Worm (Caenorhabditis elegans) whole organism, L2 larva: ENCODE data around the gene R10E12.2.

ENCODE experiments used
- aly-2 ChIP-seq: fragments of 150-350 bp; optimal IDR thresholded peaks from 2 replicates; lab custom pipeline; 2014; ENCODE audit warnings: missing biosample characterization, missing genetic modification characterization
- ama-1 ChIP-seq: fragments of 150-350 bp; optimal IDR thresholded peaks from 2 replicates; lab custom pipeline; 2018; ENCODE audit warnings: inconsistent platforms
- ceh-16 ChIP-seq: fragments of 150-350 bp; optimal IDR thresholded peaks from 2 replicates; lab custom pipeline; 2014; ENCODE audit warnings: missing biosample characterization, missing genetic modification characterization
- egl-27 ChIP-seq: sonication (generic microtip); optimal IDR thresholded peaks from 3 replicates; lab custom pipeline; 2017; ENCODE audit warnings: missing biosample characterization, missing genetic modification reagents, missing genetic modification characterization
- gmeb-1 ChIP-seq: fragments of 150-350 bp; optimal IDR thresholded peaks from 2 replicates; lab custom pipeline; 2014; ENCODE audit warnings: missing biosample characterization, missing genetic modification characterization
- lin-13 ChIP-seq: fragments of 150-350 bp; optimal IDR thresholded peaks from 2 replicates; lab custom pipeline; 2014; ENCODE audit warnings: missing biosample characterization, missing genetic modification reagents, missing genetic modification characterization
- lsy-2 ChIP-seq, 2 experiments: fragments of 150-350 bp in 1 of 2; sonication (generic microtip) in 1 of 2; optimal IDR thresholded peaks; 2 replicates each; lab custom pipeline; 2014 to 2017; ENCODE audit warnings: missing biosample characterization in 2 of 2, missing genetic modification characterization in 2 of 2
- nhr-11 ChIP-seq: fragments of 150-350 bp; optimal IDR thresholded peaks from 2 replicates; lab custom pipeline; 2014; ENCODE audit warnings: missing biosample characterization, missing genetic modification characterization
- nhr-23 ChIP-seq: fragments of 150-350 bp; optimal IDR thresholded peaks from 2 replicates; lab custom pipeline; 2014; ENCODE audit warnings: missing biosample characterization, missing genetic modification reagents, missing genetic modification characterization
- nhr-25 ChIP-seq: fragments of 150-350 bp; sonication (generic microtip); optimal IDR thresholded peaks from 3 replicates; lab custom pipeline; 2014; ENCODE audit warnings: missing biosample characterization, missing genetic modification characterization
- nhr-6 ChIP-seq: fragments of 150-350 bp; optimal IDR thresholded peaks from 2 replicates; lab custom pipeline; 2014; ENCODE audit warnings: missing biosample characterization, missing genetic modification characterization
- nhr-77 ChIP-seq: fragments of 150-350 bp; optimal IDR thresholded peaks from 2 replicates; lab custom pipeline; 2014; ENCODE audit warnings: missing biosample characterization, missing genetic modification characterization
- ztf-11 ChIP-seq: sonication (generic microtip); optimal IDR thresholded peaks from 2 replicates; lab custom pipeline; 2017; ENCODE audit warnings: missing biosample characterization, missing genetic modification characterization

DNA sequence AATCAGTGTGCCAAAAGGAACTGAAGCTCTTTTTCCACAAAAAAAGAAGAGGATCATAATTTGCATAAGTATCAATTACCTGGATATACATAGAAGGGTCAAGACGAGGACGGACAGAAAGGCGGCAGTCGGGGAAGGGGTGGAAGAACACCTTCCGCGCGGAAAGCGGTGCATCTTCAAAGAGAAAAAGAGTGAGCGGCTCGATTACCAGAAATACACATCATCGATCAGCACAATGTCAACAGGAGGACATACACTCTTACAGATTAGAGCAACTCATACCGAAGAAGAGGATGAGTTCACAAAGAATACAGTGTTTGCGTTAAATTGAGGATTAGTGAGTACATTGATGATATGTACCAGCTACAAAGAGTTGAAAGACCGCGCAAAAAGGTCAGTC lies 4.3 kb downstream of the R10E12.2 start:
- no peak for TF ChIP-seq nhr-23
- no peak for TF ChIP-seq aly-2 (tag; lab: Kevin White, UChicago)
- no peak for TF ChIP-seq gmeb-1 (tag; lab: Kevin White, UChicago)
- TF ChIP-seq nhr-77: no peak
- TF ChIP-seq nhr-11: no peak
- no peak for TF ChIP-seq egl-27 (tag; lab: Kevin White, UChicago)
- no peak for TF ChIP-seq ama-1
- no peak for TF ChIP-seq lin-13 (GFP tag; lab: Kevin White, UChicago)
- no peak for TF ChIP-seq lsy-2 (tag; optimal IDR thresholded peaks at IDR 0.05; lab: Kevin White, UChicago)
- TF ChIP-seq nhr-6 (tag; lab: Kevin White, UChicago): no peak
- TF ChIP-seq ceh-16 (tag; lab: Kevin White, UChicago): no peak
- no peak for TF ChIP-seq nhr-25 (tag; lab: Kevin White, UChicago)
- TF ChIP-seq ztf-11 (tag; lab: Kevin White, UChicago): no peak
